Fruit fly (Drosophila melanogaster) ovary, adult (tissue): ENCODE results near the gene CG14834.

Source experiments
- CG17801 ChIP-seq: fragments of 200-800 bp; optimal IDR thresholded peaks from 2 replicates; lab custom pipeline; 2019; ENCODE audit warnings: missing biosample characterization, mild to moderate bottlenecking, missing genetic modification characterization, moderate library complexity; ENCODE audit not compliant: partially characterized antibody

Gene CG14834

dm6 chr3L:7326676-7327075 is 20.2 kb downstream of the CG14834 start:
- no peak for TF ChIP-seq CG17801 (GFP tag; lab: Kevin White, UChicago)

dm6 chr3L:7323348-7323747 is 23.6 kb downstream of the CG14834 start, which contains the start of the genes RhoGEF4 and Rint1:
RhoGEF4 (minus strand) TSS chr3L:7323411.
Rint1 (plus strand) TSS chr3L:7323619.
- TF ChIP-seq CG17801 (GFP tag; lab: Kevin White, UChicago), result peak; percentile 63

dm6 chr3L:7319768-7320167 is 27.2 kb downstream of the CG14834 start, which contains the start of gene CG8607:
CG8607 (plus strand) TSS chr3L:7320068.
- TF ChIP-seq CG17801 (GFP tag; lab: Kevin White, UChicago), result no peak

- TF ChIP-seq CG17801 (GFP tag; lab: Kevin White, UChicago), result no peak
These were observed 32.8 kb downstream of the CG14834 start for dm6 chr3L:7314133-7314532.

dm6 chr3L:7313559-7314132 is 33.3 kb downstream of the CG14834 start:
- TF ChIP-seq CG17801 (GFP tag; lab: Kevin White, UChicago), result no peak

- TF ChIP-seq CG17801 (GFP tag; lab: Kevin White, UChicago), result no peak
These were observed 34.2 kb downstream of the CG14834 start, which contains the start of gene unc-13-4A for dm6 chr3L:7312754-7313153. unc-13-4A (minus strand) TSS chr3L:7312896.

dm6 chr3L:7300660-7301059 is 46.3 kb downstream of the CG14834 start:
- no peak for TF ChIP-seq CG17801 (GFP tag; lab: Kevin White, UChicago)
